Worm (Caenorhabditis elegans) whole organism, L4 larva: ENCODE data around the gene Y39B6A.30.

ENCODE experiments used
- D1046.2 ChIP-seq: fragments of 200-800 bp; sonication (Bioruptor generic); IDR thresholded peaks from 2 replicates; pipeline ENCODE4 v1.3.6; 2022; ENCODE audit warnings: missing genetic modification characterization, missing compliant biosample characterization
- F10B5.3 ChIP-seq: sonication (generic microtip); optimal IDR thresholded peaks from 2 replicates; lab custom pipeline; 2016; ENCODE audit warnings: mild to moderate bottlenecking, missing genetic modification characterization, missing compliant biosample characterization
- F44E2.7 ChIP-seq: fragments of 200-800 bp; sonication (Bioruptor generic); IDR thresholded peaks from 2 replicates; pipeline ENCODE4 v2.1.2; 2022; ENCODE audit warnings: missing genetic modification characterization, missing compliant biosample characterization
- Y5F2A.4 ChIP-seq: fragments of 200-800 bp; sonication (Bioruptor generic); optimal IDR thresholded peaks from 2 replicates; lab custom pipeline; 2018; ENCODE audit warnings: mild to moderate bottlenecking, missing genetic modification characterization, missing compliant biosample characterization
- Y75B8A.6 ChIP-seq: fragments of 200-800 bp; sonication (Bioruptor generic); IDR thresholded peaks from 2 replicates; pipeline ENCODE4 v1.3.6; 2022; ENCODE audit warnings: missing genetic modification reagents, missing genetic modification characterization, missing compliant biosample characterization
- ZK337.2 ChIP-seq: fragments of 200-800 bp; sonication (Bioruptor generic); IDR thresholded peaks from 2 replicates; pipeline ENCODE4 v1.3.6; 2022; ENCODE audit warnings: missing genetic modification reagents, missing genetic modification characterization, missing compliant biosample characterization
- aha-1 ChIP-seq: fragments of 150-350 bp; peaks from one replicate; lab custom pipeline; 2014; ENCODE audit warnings: missing biosample characterization, missing genetic modification characterization
- arid-1 ChIP-seq: fragments of 200-800 bp; sonication (Bioruptor generic); conservative IDR thresholded peaks from 2 replicates; pipeline ENCODE4 v1.3.6; 2022; ENCODE audit warnings: missing genetic modification reagents, missing genetic modification characterization, missing compliant biosample characterization
- ceh-32 ChIP-seq: sonication (generic microtip); optimal IDR thresholded peaks from 2 replicates; lab custom pipeline; 2016; ENCODE audit warnings: mild to moderate bottlenecking, missing genetic modification characterization, missing compliant biosample characterization; ENCODE audit not compliant: poor library complexity
- ceh-62 ChIP-seq: sonication (generic microtip); optimal IDR thresholded peaks from 2 replicates; lab custom pipeline; 2017; ENCODE audit warnings: missing biosample characterization, missing genetic modification characterization
- ctbp-1 ChIP-seq: fragments of 200-800 bp; sonication (Bioruptor generic); IDR thresholded peaks from 2 replicates; pipeline ENCODE4 v1.3.6; 2022; ENCODE audit warnings: missing genetic modification reagents, missing genetic modification characterization, missing compliant biosample characterization
- dmd-6 ChIP-seq: fragments of 200-800 bp; sonication (Bioruptor generic); IDR thresholded peaks from 2 replicates; pipeline ENCODE4 v1.3.6; 2022; ENCODE audit warnings: missing genetic modification reagents, missing genetic modification characterization, missing compliant biosample characterization
- dpl-1 ChIP-seq: fragments of 150-350 bp; optimal IDR thresholded peaks from 2 replicates; lab custom pipeline; 2014; ENCODE audit warnings: missing biosample characterization, missing genetic modification reagents, missing genetic modification characterization
- duxl-1 ChIP-seq: sonication (generic microtip); optimal IDR thresholded peaks from 2 replicates; lab custom pipeline; 2016; ENCODE audit warnings: mild to moderate bottlenecking, missing genetic modification characterization, moderate library complexity, missing compliant biosample characterization; ENCODE audit not compliant: poor library complexity
- dve-1 ChIP-seq: sonication (generic microtip); optimal IDR thresholded peaks from 2 replicates; lab custom pipeline; 2017; ENCODE audit warnings: antibody characterized with exemption, mild to moderate bottlenecking, missing genetic modification characterization, missing compliant biosample characterization; ENCODE audit not compliant: insufficient read depth
- egl-27 ChIP-seq: sonication (generic microtip); optimal IDR thresholded peaks from 3 replicates; lab custom pipeline; 2017; ENCODE audit warnings: missing biosample characterization, missing genetic modification reagents, missing genetic modification characterization
- egl-43 ChIP-seq: fragments of 200-800 bp; sonication (Bioruptor generic); IDR thresholded peaks from 2 replicates; pipeline ENCODE4 v1.3.6; 2022; ENCODE audit warnings: missing genetic modification reagents, missing genetic modification characterization, missing compliant biosample characterization
- hif-1 ChIP-seq, 2 experiments: sonication (generic microtip); optimal IDR thresholded peaks; 2 replicates each; lab custom pipeline; 2016 to 2017; ENCODE audit warnings: missing compliant biosample characterization in 2 of 2, missing genetic modification characterization in 2 of 2, missing genetic modification reagents in 2 of 2, missing genotype in 2 of 2, mild to moderate bottlenecking in 1 of 2
- jun-1 ChIP-seq: fragments of 150-350 bp; optimal IDR thresholded peaks from 2 replicates; lab custom pipeline; 2014; ENCODE audit warnings: missing biosample characterization, missing genetic modification reagents, missing genetic modification characterization
- lin-13 ChIP-seq: fragments of 150-350 bp; optimal IDR thresholded peaks from 2 replicates; lab custom pipeline; 2014; ENCODE audit warnings: missing biosample characterization, missing genetic modification reagents, missing genetic modification characterization
- lin-29 ChIP-seq: fragments of 200-800 bp; sonication (Bioruptor generic); IDR thresholded peaks from 2 replicates; pipeline ENCODE4 v1.3.6; 2022; ENCODE audit warnings: missing genetic modification reagents, missing genetic modification characterization, missing compliant biosample characterization
- lin-39 ChIP-seq: fragments of 150-350 bp; optimal IDR thresholded peaks from 2 replicates; lab custom pipeline; 2014; ENCODE audit warnings: missing biosample characterization, missing genetic modification reagents, missing genetic modification characterization
- lsy-2 ChIP-seq, 2 experiments: fragments of 150-350 bp in 1 of 2; sonication (generic microtip) in 1 of 2; optimal IDR thresholded peaks; 2 replicates each; lab custom pipeline; 2014 to 2017; ENCODE audit warnings: missing biosample characterization in 2 of 2, missing genetic modification characterization in 2 of 2
- madf-5 ChIP-seq, 2 experiments: fragments of 200-800 bp; sonication (Bioruptor generic); IDR thresholded peaks; 2 replicates each; pipeline ENCODE4 v1.3.6; 2022; ENCODE audit warnings: missing compliant biosample characterization in 2 of 2, missing genetic modification characterization in 2 of 2
- madf-9 ChIP-seq: fragments of 200-800 bp; sonication (Bioruptor generic); conservative IDR thresholded peaks from 2 replicates; pipeline ENCODE4 v1.3.6; 2022; ENCODE audit warnings: missing genetic modification reagents, missing genetic modification characterization, missing compliant biosample characterization
- mdl-1 ChIP-seq, 2 experiments: fragments of 150-350 bp in 1 of 2; sonication (generic microtip) in 1 of 2; optimal IDR thresholded peaks; 2 replicates each; lab custom pipeline; 2014 to 2017; ENCODE audit warnings: missing biosample characterization in 2 of 2, missing genetic modification characterization in 2 of 2
- mxl-3 ChIP-seq: fragments of 200-800 bp; sonication (Bioruptor generic); optimal IDR thresholded peaks from 2 replicates; lab custom pipeline; 2018; ENCODE audit warnings: mild to moderate bottlenecking, missing genetic modification characterization, missing compliant biosample characterization
- nhr-10 ChIP-seq: fragments of 150-350 bp; optimal IDR thresholded peaks from 2 replicates; lab custom pipeline; 2014; ENCODE audit warnings: missing biosample characterization, missing genetic modification characterization
- nhr-11 ChIP-seq: fragments of 150-350 bp; optimal IDR thresholded peaks from 2 replicates; lab custom pipeline; 2014; ENCODE audit warnings: missing biosample characterization, missing genetic modification characterization
- nhr-111 ChIP-seq: fragments of 200-800 bp; sonication (Bioruptor generic); optimal IDR thresholded peaks from 2 replicates; lab custom pipeline; 2018; ENCODE audit warnings: mild to moderate bottlenecking, missing genetic modification characterization, missing compliant biosample characterization
- nhr-237 ChIP-seq: sonication (generic microtip); optimal IDR thresholded peaks from 2 replicates; lab custom pipeline; 2017; ENCODE audit warnings: missing biosample characterization, missing genetic modification characterization
- nhr-28 ChIP-seq: fragments of 150-350 bp; optimal IDR thresholded peaks from 2 replicates; lab custom pipeline; 2014; ENCODE audit warnings: missing biosample characterization, missing genetic modification characterization
- nhr-48 ChIP-seq: sonication (generic microtip); optimal IDR thresholded peaks from 2 replicates; lab custom pipeline; 2016; ENCODE audit warnings: mild to moderate bottlenecking, missing genetic modification characterization, missing compliant biosample characterization
- nhr-6 ChIP-seq: fragments of 150-350 bp; optimal IDR thresholded peaks from 2 replicates; lab custom pipeline; 2014; ENCODE audit warnings: missing biosample characterization, missing genetic modification characterization
- nhr-77 ChIP-seq: fragments of 150-350 bp; optimal IDR thresholded peaks from 2 replicates; lab custom pipeline; 2014; ENCODE audit warnings: missing biosample characterization, missing genetic modification characterization
- php-3 ChIP-seq: fragments of 200-800 bp; sonication (Bioruptor generic); IDR thresholded peaks from 2 replicates; pipeline ENCODE4 v1.3.6; 2022; ENCODE audit warnings: missing genetic modification reagents, missing genetic modification characterization, missing compliant biosample characterization
- pqm-1 ChIP-seq: sonication (generic microtip); optimal IDR thresholded peaks from 2 replicates; lab custom pipeline; 2017; ENCODE audit warnings: missing biosample characterization, missing genetic modification characterization
- set-16 ChIP-seq: fragments of 200-800 bp; sonication (Bioruptor generic); IDR thresholded peaks from 2 replicates; pipeline ENCODE4 v1.3.6; 2022; ENCODE audit warnings: missing genetic modification reagents, missing genetic modification characterization, missing compliant biosample characterization
- spr-1 ChIP-seq: sonication (generic microtip); optimal IDR thresholded peaks from 2 replicates; lab custom pipeline; 2016; ENCODE audit warnings: mild to moderate bottlenecking, missing genetic modification characterization, missing compliant biosample characterization
- spr-3 ChIP-seq: fragments of 200-800 bp; sonication (Bioruptor generic); optimal IDR thresholded peaks from 2 replicates; lab custom pipeline; 2018; ENCODE audit warnings: mild to moderate bottlenecking, missing genetic modification characterization, missing compliant biosample characterization
- tag-97 ChIP-seq: fragments of 200-800 bp; sonication (Bioruptor generic); IDR thresholded peaks from 2 replicates; pipeline ENCODE4 v1.3.6; 2022; ENCODE audit warnings: missing genetic modification characterization, missing compliant biosample characterization
- tra-1 ChIP-seq: fragments of 200-800 bp; sonication (Bioruptor generic); IDR thresholded peaks from 2 replicates; pipeline ENCODE4 v1.3.6; 2022; ENCODE audit warnings: missing genetic modification reagents, missing genetic modification characterization, missing compliant biosample characterization
- unc-130 ChIP-seq: sonication (generic microtip); optimal IDR thresholded peaks from 2 replicates; lab custom pipeline; 2016; ENCODE audit warnings: missing genetic modification reagents, missing genetic modification characterization, missing compliant biosample characterization
- unc-62 ChIP-seq, 3 experiments: fragments of 150-350 bp in 1 of 3; sonication (generic microtip); optimal IDR thresholded peaks in 2 of 3; peaks in 1 of 3; 1 replicate in 1 of 3; 2 replicates in 2 of 3; lab custom pipeline; 2014 to 2017; ENCODE audit warnings: missing biosample characterization in 3 of 3, missing genetic modification characterization in 3 of 3, missing genetic modification reagents in 3 of 3, missing genotype in 1 of 3
- zfp-3 ChIP-seq: fragments of 200-800 bp; sonication (Bioruptor generic); conservative IDR thresholded peaks from 2 replicates; pipeline ENCODE4 v1.3.6; 2022; ENCODE audit warnings: missing genetic modification reagents, missing genetic modification characterization, missing compliant biosample characterization
- zip-2 ChIP-seq: fragments of 150-350 bp; optimal IDR thresholded peaks from 2 replicates; lab custom pipeline; 2014; ENCODE audit warnings: missing biosample characterization, missing genetic modification characterization

Gene Y39B6A.30

ce11 chrV:19050438-19050837 is 36.1 kb downstream of the Y39B6A.30 start, which contains the start of gene asp-1:
TSS of gene asp-1 (minus strand) at chrV:19050752.
- TF ChIP-seq zfp-3 (GFP tag; lab: Robert Waterston, UW) (no peak; the same call in 1 of the 2 replicates), mxl-3 (GFP tag; lab: Kevin White, UChicago) (peak; percentile 26), F44E2.7 (GFP tag; lab: Robert Waterston, UW) (peak; percentile 68; the same call in 1 of the 2 replicates), dmd-6 (peak; percentile 7; the same call in 1 of the 2 replicates), F10B5.3 (tag; lab: Kevin White, UChicago) (no peak), arid-1 (GFP tag; lab: Robert Waterston, UW) (peak; percentile 63; the same call in 1 of the 2 replicates), spr-1 (peak; percentile 24), hif-1 (tag; optimal IDR thresholded peaks at IDR 0.05; lab: Kevin White, UChicago) (no peak), set-16 (GFP tag; lab: Robert Waterston, UW) (peak; percentile 49; the same call in 1 of the 2 replicates), php-3 (GFP tag; lab: Robert Waterston, UW) (0 out of 2 replicates have a peak, but pooled peaks have one; percentile 25), zip-2 (tag; lab: Kevin White, UChicago) (no peak), egl-43 (GFP tag; lab: Robert Waterston, UW) (peak; percentile 69), unc-62 (GFP tag; optimal IDR thresholded peaks at IDR 0.05 in 1 of 2; lab: Kevin White, UChicago) (peak in 1 of 2 experiments; percentile 75), unc-62 (tag; optimal IDR thresholded peaks at IDR 0.05; lab: Kevin White, UChicago) (no peak), lin-13 (GFP tag; lab: Kevin White, UChicago) (peak; percentile 41)

- TF ChIP-seq ZK337.2 (GFP tag; lab: Robert Waterston, UW): no peak
- TF ChIP-seq F44E2.7 (GFP tag; lab: Robert Waterston, UW): no peak
- TF ChIP-seq unc-62 (GFP tag; optimal IDR thresholded peaks at IDR 0.05 in 1 of 2; lab: Kevin White, UChicago): peak in 1 of 2 experiments; percentile 56
- TF ChIP-seq unc-62 (tag; optimal IDR thresholded peaks at IDR 0.05; lab: Kevin White, UChicago): no peak
- no peak for TF ChIP-seq nhr-111 (GFP tag; lab: Kevin White, UChicago)
- peak; percentile 91 for TF ChIP-seq aha-1 (tag; lab: Kevin White, UChicago)
- peak; percentile 11 for TF ChIP-seq nhr-10 (tag; lab: Kevin White, UChicago)
- TF ChIP-seq duxl-1: no peak
Observed at ce11 chrV:19050888-19051287, 36.5 kb downstream of the Y39B6A.30 start.

DNA sequence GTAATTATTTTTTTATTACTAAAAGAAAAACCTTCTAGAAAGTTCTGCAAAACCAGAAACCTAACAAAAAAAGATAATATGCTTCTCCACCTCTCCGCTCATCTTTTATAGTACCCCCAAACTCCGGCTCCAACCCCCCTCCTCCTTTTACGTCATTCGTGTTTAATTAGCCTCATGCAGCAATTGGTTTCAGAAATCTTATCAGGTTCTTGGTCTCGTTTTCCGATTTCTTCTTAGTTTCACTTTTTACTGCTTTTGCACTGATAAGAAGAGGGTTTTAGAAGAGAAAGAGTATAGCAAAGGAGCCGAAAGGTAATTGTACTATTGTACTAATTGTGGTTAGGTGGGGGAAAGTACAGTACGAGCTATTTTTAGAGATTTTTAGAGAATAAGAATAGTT is 37.1 kb downstream of the Y39B6A.30 start:
- TF ChIP-seq madf-5 (GFP tag; IDR thresholded peaks at IDR 0.05; lab: Robert Waterston, UW): no peak
- TF ChIP-seq jun-1 (tag; lab: Kevin White, UChicago): no peak
- TF ChIP-seq nhr-28 (tag; lab: Kevin White, UChicago): peak; percentile 62
- no peak for TF ChIP-seq nhr-6 (tag; lab: Kevin White, UChicago)
- no peak for TF ChIP-seq zfp-3 (GFP tag; lab: Robert Waterston, UW)
- peak in 1 of 2 experiments; percentile 40 for TF ChIP-seq lsy-2 (tag; optimal IDR thresholded peaks at IDR 0.05; lab: Kevin White, UChicago)
- no peak for TF ChIP-seq Y75B8A.6 (GFP tag; lab: Robert Waterston, UW)
- peak; percentile 15 for TF ChIP-seq lin-13 (GFP tag; lab: Kevin White, UChicago)
- TF ChIP-seq D1046.2 (GFP tag; lab: Robert Waterston, UW): no peak
- no peak for TF ChIP-seq nhr-237 (tag; lab: Kevin White, UChicago)
- no peak for TF ChIP-seq ceh-62 (tag; lab: Kevin White, UChicago)
- TF ChIP-seq nhr-48: peak; percentile 8
- TF ChIP-seq spr-3 (GFP tag; lab: Kevin White, UChicago): no peak
- TF ChIP-seq egl-27: no peak
- TF ChIP-seq lin-29: no peak
- peak; percentile 12; the same call in 1 of the 2 replicates for TF ChIP-seq tra-1 (GFP tag; lab: Robert Waterston, UW)
- TF ChIP-seq madf-9: no peak
- TF ChIP-seq ctbp-1 (GFP tag; lab: Robert Waterston, UW): no peak
- no peak for TF ChIP-seq unc-130 (GFP tag; lab: Kevin White, UChicago)
- no peak for TF ChIP-seq tag-97 (GFP tag; lab: Robert Waterston, UW)
- no peak for TF ChIP-seq mdl-1 (tag; optimal IDR thresholded peaks at IDR 0.05; lab: Kevin White, UChicago)
- no peak for TF ChIP-seq nhr-11
- TF ChIP-seq php-3 (GFP tag; lab: Robert Waterston, UW): 0 out of 2 replicates have a peak, but pooled peaks have one; percentile 44
- TF ChIP-seq pqm-1: peak; percentile 57
- peak; percentile 93 for TF ChIP-seq dve-1 (tag; lab: Kevin White, UChicago)
- no peak for TF ChIP-seq Y5F2A.4 (GFP tag; lab: Kevin White, UChicago)
- no peak for TF ChIP-seq dpl-1 (GFP tag; lab: Kevin White, UChicago)
- no peak for TF ChIP-seq lin-39 (tag; lab: Kevin White, UChicago)
- TF ChIP-seq nhr-77: peak; percentile 55
- TF ChIP-seq ceh-32 (tag; lab: Kevin White, UChicago): no peak
